Worm (Caenorhabditis elegans) whole organism, L1 larva: ENCODE measurements around the gene F46H5.4.

Experiments used
- ama-1 ChIP-seq: fragments of 150-350 bp; optimal IDR thresholded peaks from 2 replicates; lab custom pipeline; 2014
- fkh-10 ChIP-seq: sonication (generic microtip); optimal IDR thresholded peaks from 2 replicates; lab custom pipeline; 2017; ENCODE audit warnings: missing biosample characterization, missing genetic modification reagents, missing genetic modification characterization
- fkh-4 ChIP-seq: sonication (generic microtip); optimal IDR thresholded peaks from 2 replicates; lab custom pipeline; 2016; ENCODE audit warnings: missing compliant biosample characterization, missing genetic modification characterization, borderline replicate concordance
- jun-1 ChIP-seq: fragments of 150-350 bp; optimal IDR thresholded peaks from 2 replicates; lab custom pipeline; 2014; ENCODE audit warnings: missing biosample characterization, missing genetic modification reagents, missing genetic modification characterization
- lin-15B ChIP-seq: fragments of 150-350 bp; sonication (generic microtip); optimal IDR thresholded peaks from 3 replicates; lab custom pipeline; 2014; ENCODE audit warnings: missing biosample characterization, missing genetic modification characterization
- lir-3 ChIP-seq: sonication (generic microtip); optimal IDR thresholded peaks from 2 replicates; lab custom pipeline; 2016; ENCODE audit warnings: mild to moderate bottlenecking, missing genetic modification characterization, moderate library complexity, missing compliant biosample characterization; ENCODE audit not compliant: poor library complexity
- lsy-2 ChIP-seq, 2 experiments: fragments of 150-350 bp; optimal IDR thresholded peaks; 2 replicates each; lab custom pipeline; 2014; ENCODE audit warnings: missing biosample characterization in 2 of 2, missing genetic modification characterization in 2 of 2
- mab-9 ChIP-seq: fragments of 200-800 bp; sonication (Bioruptor generic); IDR thresholded peaks from 2 replicates; pipeline ENCODE4 v1.3.6; 2022; ENCODE audit warnings: missing genetic modification reagents, missing genetic modification characterization, missing compliant biosample characterization
- nhr-11 ChIP-seq: fragments of 150-350 bp; optimal IDR thresholded peaks from 2 replicates; lab custom pipeline; 2014; ENCODE audit warnings: missing biosample characterization, missing genetic modification characterization
- nhr-237 ChIP-seq: fragments of 150-350 bp; optimal IDR thresholded peaks from 2 replicates; lab custom pipeline; 2014; ENCODE audit warnings: missing biosample characterization, missing genetic modification characterization
- nhr-28 ChIP-seq: fragments of 150-350 bp; optimal IDR thresholded peaks from 2 replicates; lab custom pipeline; 2014; ENCODE audit warnings: missing biosample characterization, missing genetic modification characterization
- nhr-77 ChIP-seq: fragments of 150-350 bp; optimal IDR thresholded peaks from 2 replicates; lab custom pipeline; 2014; ENCODE audit warnings: missing biosample characterization, missing genetic modification characterization
- nhr-90 ChIP-seq: sonication (generic microtip); optimal IDR thresholded peaks from 2 replicates; lab custom pipeline; 2016; ENCODE audit warnings: mild to moderate bottlenecking, missing genetic modification characterization, missing compliant biosample characterization; ENCODE audit not compliant: poor library complexity
- unc-130 ChIP-seq: fragments of 150-350 bp; optimal IDR thresholded peaks from 2 replicates; lab custom pipeline; 2017; ENCODE audit warnings: missing biosample characterization, missing genetic modification characterization, inconsistent platforms

DNA sequence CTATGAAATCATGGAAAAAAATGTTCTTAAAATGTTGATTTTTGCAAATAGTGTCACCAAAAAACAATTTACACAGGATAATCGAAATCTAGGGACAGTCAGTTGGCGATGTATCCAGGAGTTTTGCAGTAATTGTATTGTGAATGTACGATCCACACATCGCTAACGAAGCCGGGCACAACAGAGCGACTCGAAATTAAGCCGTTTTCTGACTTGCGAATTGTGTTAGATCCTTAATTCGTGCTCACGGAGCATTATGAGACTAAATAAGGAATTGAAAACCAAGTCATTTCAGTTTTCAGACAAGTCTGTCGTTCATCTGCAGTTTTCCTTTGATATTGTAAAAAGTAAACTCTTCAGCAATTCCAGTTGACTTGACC is 20.3 kb downstream of the F46H5.4 start:
- TF ChIP-seq nhr-90, result no peak
- no peak for TF ChIP-seq lin-15B (tag; lab: Kevin White, UChicago)
- TF ChIP-seq lir-3, result no peak
- TF ChIP-seq ama-1 (lab: Kevin White, UChicago), result no peak
- TF ChIP-seq lsy-2 (tag; optimal IDR thresholded peaks at IDR 0.05; lab: Kevin White, UChicago), result no peak
- no peak for TF ChIP-seq nhr-28
- TF ChIP-seq nhr-237, result no peak
- no peak for TF ChIP-seq fkh-10 (GFP tag; lab: Kevin White, UChicago)
- no peak for TF ChIP-seq mab-9 (GFP tag; lab: Robert Waterston, UW)
- TF ChIP-seq fkh-4, result no peak
- no peak for TF ChIP-seq nhr-77 (tag; lab: Kevin White, UChicago)
- no peak for TF ChIP-seq jun-1
- TF ChIP-seq unc-130 (tag; lab: Kevin White, UChicago), result no peak
- TF ChIP-seq nhr-11, result no peak
